Fruit fly (Drosophila melanogaster) whole organism, embryonic: Measurements from ENCODE around the gene CG5500.

ENCODE experiments used
- CG14441 ChIP-seq: fragments of 200-800 bp; sonication (Bioruptor generic); IDR thresholded peaks from 2 replicates; pipeline ENCODE4 v1.3.6; 2022; ENCODE audit warnings: missing biosample characterization, missing genetic modification characterization
- CG15011 ChIP-seq: fragments of 200-800 bp; sonication (Bioruptor generic); optimal IDR thresholded peaks from 3 replicates; lab custom pipeline; 2018; ENCODE audit warnings: missing biosample characterization, mild to moderate bottlenecking, missing genetic modification characterization
- CG15601 ChIP-seq: fragments of 200-800 bp; sonication (Bioruptor generic); optimal IDR thresholded peaks from 3 replicates; lab custom pipeline; 2019; ENCODE audit warnings: missing biosample characterization, mild to moderate bottlenecking, missing genetic modification characterization, moderate library complexity
- CG16863 ChIP-seq: fragments of 200-800 bp; sonication (Bioruptor generic); optimal IDR thresholded peaks from 3 replicates; lab custom pipeline; 2016; ENCODE audit warnings: missing biosample characterization, missing genetic modification characterization
- CG18262 ChIP-seq: fragments of 200-800 bp; optimal IDR thresholded peaks from 3 replicates; lab custom pipeline; 2019; ENCODE audit warnings: missing biosample characterization, mild to moderate bottlenecking, missing genetic modification characterization, moderate library complexity
- CG18599 ChIP-seq: fragments of 200-800 bp; sonication (Bioruptor generic); optimal IDR thresholded peaks from 3 replicates; lab custom pipeline; 2017; ENCODE audit warnings: missing biosample characterization, missing genetic modification characterization, mild to moderate bottlenecking, moderate library complexity, missing genetic modification reagents
- CG18619 ChIP-seq: fragments of 200-800 bp; sonication (Bioruptor generic); optimal IDR thresholded peaks from 3 replicates; lab custom pipeline; 2017; ENCODE audit warnings: missing biosample characterization, mild to moderate bottlenecking, missing genetic modification characterization
- CG2120 ChIP-seq: fragments of 200-800 bp; sonication (Bioruptor generic); optimal IDR thresholded peaks from 3 replicates; lab custom pipeline; 2016; ENCODE audit warnings: missing biosample characterization, missing genetic modification characterization
- CG31441 ChIP-seq: fragments of 200-800 bp; sonication (Bioruptor generic); IDR thresholded peaks from 2 replicates; pipeline ENCODE4 v1.3.6; 2022; ENCODE audit warnings: missing biosample characterization, missing genetic modification characterization
- CG3407 ChIP-seq: fragments of 200-800 bp; sonication (Bioruptor generic); optimal IDR thresholded peaks from 2 replicates; lab custom pipeline; 2018; ENCODE audit warnings: missing biosample characterization, mild to moderate bottlenecking, missing genetic modification characterization
- CG4730 ChIP-seq: fragments of 200-800 bp; sonication (Bioruptor generic); IDR thresholded peaks from 2 replicates; pipeline ENCODE4 v1.3.6; 2022; ENCODE audit warnings: missing biosample characterization, missing genetic modification characterization
- CG8944 ChIP-seq: fragments of 200-800 bp; sonication (Bioruptor generic); optimal IDR thresholded peaks from 3 replicates; lab custom pipeline; 2016; ENCODE audit warnings: missing biosample characterization, missing genetic modification characterization
- CG9817 ChIP-seq: fragments of 200-800 bp; sonication (Bioruptor generic); optimal IDR thresholded peaks from 2 replicates; lab custom pipeline; 2018; ENCODE audit warnings: missing biosample characterization, mild to moderate bottlenecking, missing genetic modification characterization, moderate library complexity
- CG9876 ChIP-seq: fragments of 200-800 bp; sonication (Bioruptor generic); optimal IDR thresholded peaks from 2 replicates; lab custom pipeline; 2016; ENCODE audit warnings: missing biosample characterization, missing genetic modification characterization
- CHES-1-like ChIP-seq: fragments of 200-800 bp; sonication (Bioruptor generic); optimal IDR thresholded peaks from 2 replicates; lab custom pipeline; 2016; ENCODE audit warnings: missing biosample characterization, missing genetic modification characterization
- Chrac-16 ChIP-seq: fragments of 200-800 bp; sonication (Bioruptor generic); optimal IDR thresholded peaks from 3 replicates; lab custom pipeline; 2016; ENCODE audit warnings: missing biosample characterization, missing genetic modification characterization
- Dek ChIP-seq: fragments of 200-800 bp; sonication (Bioruptor generic); optimal IDR thresholded peaks from 3 replicates; lab custom pipeline; 2019; ENCODE audit warnings: missing biosample characterization, mild to moderate bottlenecking, missing genetic modification characterization, moderate library complexity
- E2f1 ChIP-seq: fragments of 200-800 bp; sonication (Bioruptor generic); IDR thresholded peaks from 2 replicates; pipeline ENCODE4 v1.3.6; 2022; ENCODE audit warnings: missing biosample characterization, missing genetic modification characterization
- Ets65A ChIP-seq: fragments of 200-800 bp; sonication (Bioruptor generic); peaks from one replicate; lab custom pipeline; 2016; ENCODE audit warnings: missing biosample characterization, missing genetic modification characterization
- Ets97D ChIP-seq: fragments of 200-800 bp; sonication (Bioruptor generic); optimal IDR thresholded peaks from 3 replicates; lab custom pipeline; 2016; ENCODE audit warnings: missing biosample characterization, missing genetic modification characterization
- HHEX ChIP-seq: fragments of 200-800 bp; sonication (Bioruptor generic); optimal IDR thresholded peaks from 3 replicates; lab custom pipeline; 2017; ENCODE audit warnings: missing biosample characterization, mild to moderate bottlenecking, missing genetic modification characterization, missing genetic modification reagents
- HmgZ ChIP-seq: fragments of 200-800 bp; sonication (Bioruptor generic); optimal IDR thresholded peaks from 2 replicates; lab custom pipeline; 2018; ENCODE audit warnings: missing biosample characterization, mild to moderate bottlenecking, missing genetic modification characterization
- Mad ChIP-seq: fragments of 200-800 bp; sonication (Bioruptor generic); optimal IDR thresholded peaks from 2 replicates; lab custom pipeline; 2016; ENCODE audit warnings: missing biosample characterization, missing genetic modification characterization
- Max ChIP-seq: fragments of 200-800 bp; sonication (Bioruptor generic); optimal IDR thresholded peaks from 2 replicates; lab custom pipeline; 2016; ENCODE audit warnings: missing biosample characterization, mild to moderate bottlenecking, missing genetic modification characterization
- Mrtf ChIP-seq: fragments of 200-800 bp; sonication (Bioruptor generic); IDR thresholded peaks from 3 replicates; pipeline ENCODE4 v1.3.6; 2022; ENCODE audit warnings: missing biosample characterization, missing genetic modification characterization
- Nf-YC ChIP-seq: fragments of 200-800 bp; optimal IDR thresholded peaks from 3 replicates; lab custom pipeline; 2019; ENCODE audit warnings: missing biosample characterization, mild to moderate bottlenecking, missing genetic modification characterization, moderate library complexity
- ara ChIP-seq: fragments of 200-800 bp; sonication (Bioruptor generic); IDR thresholded peaks from 2 replicates; pipeline ENCODE4 v1.3.6; 2022; ENCODE audit warnings: missing biosample characterization, missing genetic modification characterization
- bbx ChIP-seq: fragments of 200-800 bp; sonication (Bioruptor generic); IDR thresholded peaks from 2 replicates; pipeline ENCODE4 v1.3.6; 2022; ENCODE audit warnings: missing biosample characterization, missing genetic modification characterization; ENCODE audit not compliant: partially characterized antibody
- bigmax ChIP-seq: fragments of 200-800 bp; sonication (Bioruptor generic); optimal IDR thresholded peaks from 2 replicates; lab custom pipeline; 2018; ENCODE audit warnings: missing biosample characterization, mild to moderate bottlenecking, missing genetic modification characterization
- chif ChIP-seq, 2 experiments: fragments of 200-800 bp; sonication (Bioruptor generic); optimal IDR thresholded peaks; 3 replicates each; lab custom pipeline; 2016; ENCODE audit warnings: missing biosample characterization in 2 of 2, missing genetic modification characterization in 2 of 2
- eve ChIP-seq, 2 experiments: fragments of >200 bp; optimal IDR thresholded peaks; 2 replicates each; lab custom pipeline; 2017; ENCODE audit warnings: missing biosample characterization in 2 of 2, missing genetic modification characterization in 2 of 2
- gem ChIP-seq: fragments of 200-800 bp; sonication (Bioruptor generic); optimal IDR thresholded peaks from 2 replicates; lab custom pipeline; 2019; ENCODE audit warnings: missing biosample characterization, mild to moderate bottlenecking, missing genetic modification characterization, moderate library complexity
- gro ChIP-seq: fragments of 200-800 bp; sonication (Bioruptor generic); optimal IDR thresholded peaks from 2 replicates; lab custom pipeline; 2016; ENCODE audit warnings: missing biosample characterization, missing genetic modification characterization
- gt ChIP-seq: fragments of 200-800 bp; sonication (Bioruptor generic); IDR thresholded peaks from 2 replicates; pipeline ENCODE4 v1.3.6; 2022; ENCODE audit warnings: missing biosample characterization, missing genetic modification characterization
- hb ChIP-seq: fragments of 200-800 bp; sonication (Bioruptor generic); IDR thresholded peaks from 3 replicates; pipeline ENCODE4 v1.3.6; 2022; ENCODE audit warnings: missing biosample characterization, missing genetic modification characterization; ENCODE audit not compliant: partially characterized antibody
- hkb ChIP-seq, 2 experiments: fragments of 200-800 bp in 1 of 2; fragments of >200 bp in 1 of 2; sonication (Bioruptor generic) in 1 of 2; IDR thresholded peaks in 1 of 2; optimal IDR thresholded peaks in 1 of 2; 2 replicates each; pipeline versions ENCODE4 v1.3.6 to Lab custom; 2017 to 2022; ENCODE audit warnings: missing biosample characterization in 1 of 2, missing genetic modification characterization in 1 of 2
- oc ChIP-seq: fragments of 200-800 bp; sonication (Bioruptor generic); optimal IDR thresholded peaks from 2 replicates; lab custom pipeline; 2018; ENCODE audit warnings: missing biosample characterization, mild to moderate bottlenecking, missing genetic modification characterization, moderate library complexity
- phol ChIP-seq: fragments of 200-800 bp; sonication (Bioruptor generic); optimal IDR thresholded peaks from 3 replicates; lab custom pipeline; 2018; ENCODE audit warnings: missing biosample characterization, mild to moderate bottlenecking, missing genetic modification characterization, moderate library complexity
- repo ChIP-seq: fragments of 200-800 bp; sonication (Bioruptor generic); optimal IDR thresholded peaks from 2 replicates; lab custom pipeline; 2016; ENCODE audit warnings: missing biosample characterization, missing genetic modification characterization
- ro ChIP-seq: fragments of 200-800 bp; sonication (Bioruptor generic); IDR thresholded peaks from 2 replicates; pipeline ENCODE4 v1.3.6; 2022; ENCODE audit warnings: missing biosample characterization, missing genetic modification characterization
- sd ChIP-seq: fragments of 200-800 bp; sonication (Bioruptor generic); optimal IDR thresholded peaks from 3 replicates; lab custom pipeline; 2018; ENCODE audit warnings: missing biosample characterization, mild to moderate bottlenecking, missing genetic modification characterization, moderate library complexity
- seq ChIP-seq: fragments of 200-800 bp; sonication (Bioruptor generic); IDR thresholded peaks from 2 replicates; pipeline ENCODE4 v1.3.6; 2022; ENCODE audit warnings: missing biosample characterization, missing genetic modification characterization
- shn ChIP-seq: fragments of 200-800 bp; sonication (Bioruptor generic); optimal IDR thresholded peaks from 3 replicates; lab custom pipeline; 2016; ENCODE audit warnings: missing biosample characterization, missing genetic modification characterization
- slp2 ChIP-seq: fragments of 200-800 bp; sonication (Bioruptor generic); optimal IDR thresholded peaks from 2 replicates; lab custom pipeline; 2016; ENCODE audit warnings: missing biosample characterization, missing genetic modification characterization
- sna ChIP-seq: fragments of 200-800 bp; sonication (Bioruptor generic); IDR thresholded peaks from 2 replicates; pipeline ENCODE4 v1.3.6; 2022; ENCODE audit warnings: missing biosample characterization, missing genetic modification characterization; ENCODE audit not compliant: partially characterized antibody
- tll ChIP-seq, 2 experiments: fragments of 200-800 bp in 1 of 2; fragments of >200 bp in 1 of 2; sonication (Bioruptor generic) in 1 of 2; optimal IDR thresholded peaks; 2 replicates each; lab custom pipeline; 2017 to 2019; ENCODE audit warnings: missing biosample characterization in 2 of 2, missing genetic modification characterization in 2 of 2, mild to moderate bottlenecking in 1 of 2, moderate library complexity in 1 of 2
- trh ChIP-seq: fragments of 200-800 bp; sonication (Bioruptor generic); optimal IDR thresholded peaks from 2 replicates; lab custom pipeline; 2016; ENCODE audit warnings: missing biosample characterization, missing genetic modification characterization
- ttk ChIP-seq: fragments of 200-800 bp; sonication (Bioruptor generic); IDR thresholded peaks from 2 replicates; pipeline ENCODE4 v2.1.2; 2022; ENCODE audit warnings: missing biosample characterization, missing genetic modification characterization
- wdn ChIP-seq: fragments of 200-800 bp; sonication (Bioruptor generic); IDR thresholded peaks from 2 replicates; pipeline ENCODE4 v1.3.6; 2022; ENCODE audit warnings: missing biosample characterization, missing genetic modification characterization

CG5500 gene

DNA sequence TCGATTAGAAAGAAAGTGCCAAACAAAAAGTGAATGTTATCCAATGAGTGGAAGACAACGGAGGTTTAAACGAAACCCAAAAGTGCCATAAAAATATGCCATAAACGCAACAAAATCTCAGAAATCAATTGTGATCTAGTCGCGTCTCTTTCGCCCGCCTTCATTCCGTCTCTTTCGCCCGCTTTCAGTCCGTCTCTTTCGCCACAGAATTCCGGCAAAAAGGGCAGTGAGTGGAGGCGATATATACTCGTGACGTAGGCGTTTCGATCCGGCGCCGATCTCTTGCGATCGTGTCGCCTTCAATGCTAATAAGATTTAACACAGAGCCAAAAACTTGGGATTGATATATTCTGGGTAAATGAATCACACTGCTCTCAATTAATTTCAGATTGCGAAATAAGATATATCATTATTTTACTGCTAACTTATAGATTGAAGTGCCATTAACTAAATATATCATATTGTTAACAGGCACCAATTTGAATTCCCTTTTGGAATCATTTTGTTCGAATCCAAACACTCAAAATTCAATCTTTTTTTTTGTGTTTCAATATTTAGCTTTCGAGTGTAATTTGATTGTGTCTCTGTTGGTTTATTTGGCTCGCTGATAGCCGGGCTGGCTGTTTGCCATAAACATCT is 11.8 kb downstream of the CG5500 start (continued):
- TF ChIP-seq CG15011 (GFP tag; lab: Kevin White, UChicago) (peak; percentile 16), slp2 (GFP tag; lab: Kevin White, UChicago) (peak; percentile 16), CG4730 (GFP tag; lab: Robert Waterston, UW) (0 out of 2 replicates have a peak, but pooled peaks have one; percentile 26), Mrtf (GFP tag; lab: Robert Waterston, UW) (no peak; the same call in 2 of the 3 replicates), CG18619 (GFP tag; lab: Kevin White, UChicago) (peak; percentile 14), E2f1 (GFP tag; lab: Robert Waterston, UW) (0 out of 2 replicates have a peak, but pooled peaks have one; percentile 16), tll (GFP tag; optimal IDR thresholded peaks at IDR 0.05; lab: Kevin White, UChicago) (no peak), gt (GFP tag; lab: Robert Waterston, UW) (no peak), gem (peak; percentile 78), wdn (GFP tag; lab: Robert Waterston, UW) (no peak), CG9817 (tag; lab: Kevin White, UChicago) (peak; percentile 41), CG16863 (GFP tag; lab: Kevin White, UChicago) (peak; percentile 32), CG14441 (GFP tag; lab: Robert Waterston, UW) (peak; percentile 55; the same call in 1 of the 2 replicates), CG18599 (GFP tag; lab: Kevin White, UChicago) (peak; percentile 23), bigmax (no peak), ro (GFP tag; lab: Robert Waterston, UW) (peak; percentile 27; the same call in 1 of the 2 replicates), gro (GFP tag; lab: Kevin White, UChicago) (peak; percentile 13), Max (no peak), Ets97D (GFP tag; lab: Kevin White, UChicago) (peak; percentile 34), chif (GFP tag; optimal IDR thresholded peaks at IDR 0.05; lab: Kevin White, UChicago) (peak in 1 of 2 experiments; percentile 36), phol (tag; lab: Kevin White, UChicago) (peak; percentile 41), ara (GFP tag; lab: Robert Waterston, UW) (no peak), CG3407 (GFP tag; lab: Kevin White, UChicago) (no peak), trh (GFP tag; lab: Kevin White, UChicago) (no peak), sna (GFP tag; lab: Robert Waterston, UW) (no peak), CG9876 (GFP tag; lab: Kevin White, UChicago) (no peak), hkb (optimal IDR thresholded peaks at IDR 0.05; lab: Kevin White, UChicago) (no peak), hkb (GFP tag; IDR thresholded peaks at IDR 0.05; lab: Robert Waterston, UW) (peak; percentile 67), Mad (GFP tag; lab: Kevin White, UChicago) (no peak), oc (tag; lab: Kevin White, UChicago) (no peak), HmgZ (tag; lab: Kevin White, UChicago) (peak; percentile 12), eve (GFP tag; optimal IDR thresholded peaks at IDR 0.05; lab: Kevin White, UChicago) (peak in 1 of 2 experiments; percentile 65), CG8944 (GFP tag; lab: Kevin White, UChicago) (no peak), ttk (GFP tag; lab: Robert Waterston, UW) (no peak), Chrac-16 (GFP tag; lab: Kevin White, UChicago) (peak; percentile 13), seq (GFP tag; lab: Robert Waterston, UW) (no peak), CG31441 (GFP tag; lab: Robert Waterston, UW) (peak; percentile 56), shn (GFP tag; lab: Kevin White, UChicago) (no peak), CG2120 (GFP tag; lab: Kevin White, UChicago) (peak; percentile 63), Nf-YC (tag; lab: Kevin White, UChicago) (peak; percentile 58), sd (tag; lab: Kevin White, UChicago) (peak; percentile 66), CG18262 (tag; lab: Kevin White, UChicago) (peak; percentile 53), Ets65A (peak; percentile 2), hb (GFP tag; lab: Robert Waterston, UW) (no peak), bbx (GFP tag; lab: Robert Waterston, UW) (no peak), Dek (peak; percentile 52), CG15601 (peak; percentile 35), HHEX (GFP tag; lab: Kevin White, UChicago) (peak; percentile 55), repo (GFP tag; lab: Kevin White, UChicago) (no peak), CHES-1-like (GFP tag; lab: Kevin White, UChicago) (no peak)
